5 fruit fly cellular contexts compared by ENCODE assay signal in the genomic region with DNA sequence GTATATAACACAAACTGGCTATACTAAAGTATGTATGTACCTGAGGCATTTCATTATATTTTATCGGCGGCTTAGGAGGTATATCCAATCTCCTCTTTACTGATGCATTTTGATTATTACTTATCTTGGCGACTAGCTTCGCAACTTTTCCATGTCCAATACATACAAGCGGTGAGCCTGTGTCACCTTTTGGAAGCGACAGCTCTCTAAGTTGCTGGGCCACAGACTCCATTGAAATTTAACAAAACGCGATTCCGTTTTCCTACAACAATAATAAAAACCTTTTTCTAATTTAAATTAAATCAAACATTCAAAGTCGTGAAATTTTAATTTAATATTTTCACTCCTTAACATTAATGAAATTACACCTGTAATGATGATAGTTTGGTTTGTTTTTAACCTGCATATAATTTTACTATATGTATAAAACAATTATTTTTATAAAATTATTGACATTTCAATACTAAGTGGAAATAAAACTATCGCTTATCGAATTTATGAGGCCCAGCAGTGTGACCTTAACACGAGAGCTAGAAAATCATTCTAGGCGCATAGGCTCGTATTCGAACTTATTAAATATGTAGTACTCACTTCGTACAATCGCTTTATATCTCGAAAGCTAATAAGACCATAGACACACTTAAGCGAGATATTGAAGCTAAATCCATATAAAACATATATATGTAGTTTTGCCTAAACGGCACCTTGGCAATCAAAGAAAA.
TF ChIP-seq lines count a peak whose summit lies in the region.

A gene (plus strand): TSS at position 597 of the 722 bp plus-strand sequence.

- TF ChIP-seq CTCF in whole organism, embryonic (GFP tag; optimal IDR thresholded peaks at IDR 0.05; lab: Kevin White, UChicago), result no peak

TF ChIP-seq in whole organism, adult, 20 proteins besides CTCF, POLR2A, EP300 and RAD21:
- TF ChIP-seq kay (GFP tag; lab: Kevin White, UChicago; ENCODE audit: borderline replicate concordance) (peak; percentile 54), bab1 (GFP tag; optimal IDR thresholded peaks at IDR 0.05; lab: Kevin White, UChicago) (peak; percentile 1), CG33017 (tag; optimal IDR thresholded peaks at IDR 0.05; lab: Kevin White, UChicago) (no peak), tj (GFP tag; optimal IDR thresholded peaks at IDR 0.05; lab: Kevin White, UChicago) (no peak), CG14711 (tag; optimal IDR thresholded peaks at IDR 0.05; lab: Kevin White, UChicago) (peak; percentile 19), Mnt (GFP tag; optimal IDR thresholded peaks at IDR 0.05; lab: Kevin White, UChicago) (no peak), pad (GFP tag; optimal IDR thresholded peaks at IDR 0.05; lab: Kevin White, UChicago) (no peak), toe (GFP tag; optimal IDR thresholded peaks at IDR 0.05; lab: Kevin White, UChicago) (peak; percentile 42), CG1620 (GFP tag; optimal IDR thresholded peaks at IDR 0.05; lab: Kevin White, UChicago) (peak; percentile 3), CG7101 (tag; optimal IDR thresholded peaks at IDR 0.05; lab: Kevin White, UChicago) (peak; percentile 12), CG12768 (GFP tag; optimal IDR thresholded peaks at IDR 0.05; lab: Kevin White, UChicago) (no peak), cic (GFP tag; optimal IDR thresholded peaks at IDR 0.05; lab: Kevin White, UChicago) (no peak), Clk (GFP tag; optimal IDR thresholded peaks at IDR 0.05; lab: Kevin White, UChicago) (no peak), cnc (optimal IDR thresholded peaks at IDR 0.05; lab: Kevin White, UChicago) (no peak)
TF ChIP-seq in whole organism, adult: peak in this region for 6.

TF ChIP-seq in whole organism, embryonic, 481 proteins besides CTCF, POLR2A, EP300 and RAD21 (continues in another document):
- peak; percentile 24 for TF ChIP-seq Fer1 (GFP tag; optimal IDR thresholded peaks at IDR 0.05; lab: Kevin White, UChicago)
- no peak for TF ChIP-seq Nf-YA (GFP tag; IDR thresholded peaks at IDR 0.05; lab: Robert Waterston, UW)
- TF ChIP-seq onecut (GFP tag; IDR thresholded peaks at IDR 0.05; lab: Robert Waterston, UW), result no peak
- peak in 1 of 2 experiments; percentile 50 for TF ChIP-seq Eip74EF (GFP tag; optimal IDR thresholded peaks at IDR 0.05; lab: Kevin White, UChicago)
- TF ChIP-seq ken (GFP tag; IDR thresholded peaks at IDR 0.05; lab: Robert Waterston, UW), result no peak
- TF ChIP-seq mirr (GFP tag; optimal IDR thresholded peaks at IDR 0.05; lab: Kevin White, UChicago), result no peak
- TF ChIP-seq CG7357 (GFP tag; IDR thresholded peaks at IDR 0.05; lab: Robert Waterston, UW), result peak; percentile 98
- no peak for TF ChIP-seq CG17359 (tag; optimal IDR thresholded peaks at IDR 0.05; lab: Kevin White, UChicago)
- peak; percentile 1 for TF ChIP-seq fd96Cb (tag; optimal IDR thresholded peaks at IDR 0.05; lab: Kevin White, UChicago)
- TF ChIP-seq gfzf (GFP tag; optimal IDR thresholded peaks at IDR 0.05; lab: Kevin White, UChicago), result peak; percentile 79
- TF ChIP-seq tna (GFP tag; IDR thresholded peaks at IDR 0.05; lab: Robert Waterston, UW; ENCODE audit: partially characterized antibody), result no peak
- TF ChIP-seq CG12769 (tag; optimal IDR thresholded peaks at IDR 0.05; lab: Kevin White, UChicago), result peak; percentile 23
- no peak for TF ChIP-seq az2 (GFP tag; optimal IDR thresholded peaks at IDR 0.05; lab: Kevin White, UChicago)
- no peak for TF ChIP-seq CG5953 (GFP tag; IDR thresholded peaks at IDR 0.05; lab: Robert Waterston, UW)
- TF ChIP-seq CG3407 (GFP tag; optimal IDR thresholded peaks at IDR 0.05; lab: Kevin White, UChicago), result no peak
- TF ChIP-seq CG17328 (GFP tag; IDR thresholded peaks at IDR 0.05; lab: Robert Waterston, UW), result no peak
- no peak for TF ChIP-seq CG8765 (GFP tag; IDR thresholded peaks at IDR 0.05; lab: Robert Waterston, UW)
- TF ChIP-seq salm (tag; optimal IDR thresholded peaks at IDR 0.05; lab: Kevin White, UChicago), result no peak

TF ChIP-seq in whole organism, prepupa, 60 proteins besides CTCF, POLR2A, EP300 and RAD21:
- TF ChIP-seq CG8119 (GFP tag; IDR thresholded peaks at IDR 0.05; lab: Robert Waterston, UW) (no peak), Eip75B (GFP tag; optimal IDR thresholded peaks at IDR 0.05; lab: Kevin White, UChicago) (peak; percentile 6), CG15336 (GFP tag; IDR thresholded peaks at IDR 0.05; lab: Robert Waterston, UW) (peak; percentile 7; the same call in 1 of the 2 replicates), spab (GFP tag; optimal IDR thresholded peaks at IDR 0.05; lab: Kevin White, UChicago) (no peak), Hr39 (GFP tag; optimal IDR thresholded peaks at IDR 0.05; lab: Kevin White, UChicago) (peak; percentile 4), CG31627 (GFP tag; optimal IDR thresholded peaks at IDR 0.05; lab: Kevin White, UChicago) (peak; percentile 23), cyc (GFP tag; optimal IDR thresholded peaks at IDR 0.05; lab: Kevin White, UChicago) (peak; percentile 15), Met (GFP tag; optimal IDR thresholded peaks at IDR 0.05; lab: Kevin White, UChicago) (peak; percentile 1), esn (GFP tag; optimal IDR thresholded peaks at IDR 0.05; lab: Kevin White, UChicago) (peak; percentile 4), dsx (GFP tag; optimal IDR thresholded peaks at IDR 0.05; lab: Kevin White, UChicago; ENCODE audit: poor library complexity, severe bottlenecking) (peak; percentile 26), svp (GFP tag; lab: Kevin White, UChicago) (peak; percentile 48), CG3032 (tag; optimal IDR thresholded peaks at IDR 0.05; lab: Kevin White, UChicago) (peak; percentile 48), CG8319 (GFP tag; optimal IDR thresholded peaks at IDR 0.05; lab: Kevin White, UChicago) (no peak), Sox15 (GFP tag; optimal IDR thresholded peaks at IDR 0.05; lab: Kevin White, UChicago) (no peak), Eip78C (GFP tag; lab: Kevin White, UChicago) (peak; percentile 69)

TF ChIP-seq in whole organism, pupa, 21 proteins besides CTCF, POLR2A, EP300 and RAD21:
- TF ChIP-seq CG9948 (tag; optimal IDR thresholded peaks at IDR 0.05; lab: Kevin White, UChicago) (no peak), CG15710 (tag; optimal IDR thresholded peaks at IDR 0.05; lab: Kevin White, UChicago) (peak; percentile 27), Snoo (tag; optimal IDR thresholded peaks at IDR 0.05; lab: Kevin White, UChicago) (peak; percentile 15), CG32121 (GFP tag; IDR thresholded peaks at IDR 0.05; lab: Robert Waterston, UW) (no peak), CG8159 (tag; optimal IDR thresholded peaks at IDR 0.05; lab: Kevin White, UChicago) (peak; percentile 21), CG14655 (GFP tag; optimal IDR thresholded peaks at IDR 0.05; lab: Kevin White, UChicago) (peak; percentile 28)
TF ChIP-seq in whole organism, pupa: peak in this region for 4.

TF ChIP-seq in whole organism, wandering third instar larva, 38 proteins besides CTCF, POLR2A, EP300 and RAD21:
- peak; percentile 75 for TF ChIP-seq woc (GFP tag; optimal IDR thresholded peaks at IDR 0.05; lab: Kevin White, UChicago)
- TF ChIP-seq sv (GFP tag; optimal IDR thresholded peaks at IDR 0.05; lab: Kevin White, UChicago), result no peak
- no peak for TF ChIP-seq brk (GFP tag; optimal IDR thresholded peaks at IDR 0.05; lab: Kevin White, UChicago)
- TF ChIP-seq usp (GFP tag; optimal IDR thresholded peaks at IDR 0.05; lab: Kevin White, UChicago), result no peak
- TF ChIP-seq sage (GFP tag; optimal IDR thresholded peaks at IDR 0.05; lab: Kevin White, UChicago), result peak; percentile 15
- TF ChIP-seq Hr78 (GFP tag; optimal IDR thresholded peaks at IDR 0.05; lab: Kevin White, UChicago), result peak; percentile 57
- TF ChIP-seq N (GFP tag; optimal IDR thresholded peaks at IDR 0.05; lab: Kevin White, UChicago), result peak; percentile 97
TF ChIP-seq in whole organism, wandering third instar larva: peak in this region for 4.
